Fruit fly (Drosophila melanogaster) whole organism, embryonic: ENCODE measurements around the gene CG6443.

Experiments used
- CG11247 ChIP-seq: fragments of 200-800 bp; sonication (Bioruptor generic); IDR thresholded peaks from 2 replicates; pipeline ENCODE4 v1.3.6; 2022; ENCODE audit warnings: missing biosample characterization, missing genetic modification characterization
- CG14441 ChIP-seq: fragments of 200-800 bp; sonication (Bioruptor generic); IDR thresholded peaks from 2 replicates; pipeline ENCODE4 v1.3.6; 2022; ENCODE audit warnings: missing biosample characterization, missing genetic modification characterization
- CG16863 ChIP-seq: fragments of 200-800 bp; sonication (Bioruptor generic); optimal IDR thresholded peaks from 3 replicates; lab custom pipeline; 2016; ENCODE audit warnings: missing biosample characterization, missing genetic modification characterization
- CG33213 ChIP-seq: fragments of 200-800 bp; sonication (Bioruptor generic); optimal IDR thresholded peaks from 3 replicates; lab custom pipeline; 2016; ENCODE audit warnings: missing biosample characterization, missing genetic modification characterization
- CG7839 ChIP-seq: fragments of 200-800 bp; sonication (Bioruptor generic); optimal IDR thresholded peaks from 3 replicates; lab custom pipeline; 2018; ENCODE audit warnings: missing biosample characterization, mild to moderate bottlenecking, missing genetic modification characterization, moderate library complexity
- CG9609 ChIP-seq: fragments of 200-800 bp; sonication (Bioruptor generic); optimal IDR thresholded peaks from 3 replicates; lab custom pipeline; 2016; ENCODE audit warnings: missing biosample characterization, missing genetic modification characterization
- CG9727 ChIP-seq: fragments of 200-800 bp; sonication (Bioruptor generic); optimal IDR thresholded peaks from 3 replicates; lab custom pipeline; 2017; ENCODE audit warnings: missing biosample characterization, mild to moderate bottlenecking, missing genetic modification characterization
- HmgZ ChIP-seq: fragments of 200-800 bp; sonication (Bioruptor generic); optimal IDR thresholded peaks from 2 replicates; lab custom pipeline; 2018; ENCODE audit warnings: missing biosample characterization, mild to moderate bottlenecking, missing genetic modification characterization
- Hr39 ChIP-seq: fragments of >200 bp; optimal IDR thresholded peaks from 2 replicates; lab custom pipeline; 2017
- NC2β ChIP-seq: fragments of 200-800 bp; sonication (Bioruptor generic); optimal IDR thresholded peaks from 2 replicates; lab custom pipeline; 2016; ENCODE audit warnings: missing biosample characterization, missing genetic modification characterization
- grn ChIP-seq: fragments of 200-800 bp; sonication (Bioruptor generic); optimal IDR thresholded peaks from 3 replicates; lab custom pipeline; 2017; ENCODE audit warnings: missing biosample characterization, missing genetic modification characterization
- nerfin-1 ChIP-seq: fragments of 200-800 bp; sonication (Bioruptor generic); optimal IDR thresholded peaks from 3 replicates; lab custom pipeline; 2019; ENCODE audit warnings: missing biosample characterization, mild to moderate bottlenecking, missing genetic modification characterization, moderate library complexity
- sima ChIP-seq: fragments of 200-800 bp; sonication (Bioruptor generic); optimal IDR thresholded peaks from 2 replicates; lab custom pipeline; 2016; ENCODE audit warnings: missing biosample characterization, missing genetic modification characterization

dm6 chr2L:10759624-10760023 is 30.8 kb downstream of the CG6443 start:
- no peak for TF ChIP-seq CG11247 (GFP tag; lab: Robert Waterston, UW)
- no peak for TF ChIP-seq CG9609 (GFP tag; lab: Kevin White, UChicago)
- TF ChIP-seq CG7839 (tag; lab: Kevin White, UChicago) = no peak
- no peak for TF ChIP-seq nerfin-1 (tag; lab: Kevin White, UChicago)
- TF ChIP-seq CG16863 (GFP tag; lab: Kevin White, UChicago) = no peak
- TF ChIP-seq Hr39 (lab: Kevin White, UChicago) = no peak
- no peak for TF ChIP-seq HmgZ
- no peak for TF ChIP-seq CG33213 (GFP tag; lab: Kevin White, UChicago)
- no peak for TF ChIP-seq CG14441 (GFP tag; lab: Robert Waterston, UW)
- TF ChIP-seq NC2β (GFP tag; lab: Kevin White, UChicago) = no peak
- TF ChIP-seq sima (GFP tag; lab: Kevin White, UChicago) = no peak
- TF ChIP-seq grn = no peak
- no peak for TF ChIP-seq CG9727
